Worm (Caenorhabditis elegans) whole organism, late embryonic: ENCODE results near the gene C33D9.10.

Experiments
- F13H6.1 ChIP-seq: sonication (generic microtip); optimal IDR thresholded peaks from 2 replicates; lab custom pipeline; 2016; ENCODE audit warnings: missing genetic modification characterization, missing compliant biosample characterization
- K09A11.1 ChIP-seq: sonication (generic microtip); optimal IDR thresholded peaks from 2 replicates; lab custom pipeline; 2017; ENCODE audit warnings: antibody characterized with exemption, mild to moderate bottlenecking, missing genetic modification characterization, missing compliant biosample characterization; ENCODE audit not compliant: insufficient read depth
- ceh-18 ChIP-seq: sonication (generic microtip); optimal IDR thresholded peaks from 2 replicates; lab custom pipeline; 2016; ENCODE audit warnings: missing genetic modification characterization, missing compliant biosample characterization
- ceh-34 ChIP-seq: sonication (generic microtip); optimal IDR thresholded peaks from 2 replicates; lab custom pipeline; 2016; ENCODE audit warnings: mild to moderate bottlenecking, missing genetic modification characterization, missing compliant biosample characterization
- ceh-6 ChIP-seq: fragments of 200-800 bp; sonication (Bioruptor generic); optimal IDR thresholded peaks from 2 replicates; lab custom pipeline; 2018; ENCODE audit warnings: mild to moderate bottlenecking, missing genetic modification characterization, missing compliant biosample characterization
- dve-1 ChIP-seq: sonication (generic microtip); optimal IDR thresholded peaks from 2 replicates; lab custom pipeline; 2017; ENCODE audit warnings: antibody characterized with exemption, mild to moderate bottlenecking, missing genetic modification characterization, missing compliant biosample characterization
- elt-2 ChIP-seq: sonication (generic microtip); optimal IDR thresholded peaks from 2 replicates; lab custom pipeline; 2016; ENCODE audit warnings: missing genetic modification reagents, missing genetic modification characterization, missing compliant biosample characterization
- fkh-10 ChIP-seq: fragments of 150-350 bp; optimal IDR thresholded peaks from 2 replicates; lab custom pipeline; 2014; ENCODE audit warnings: missing biosample characterization, missing genetic modification reagents, missing genetic modification characterization
- hlh-15 ChIP-seq: sonication (generic microtip); optimal IDR thresholded peaks from 2 replicates; lab custom pipeline; 2016; ENCODE audit warnings: missing genetic modification characterization, missing compliant biosample characterization
- sox-2 ChIP-seq: fragments of 200-800 bp; sonication (Bioruptor generic); IDR thresholded peaks from 2 replicates; pipeline ENCODE4 v1.3.6; 2022; ENCODE audit warnings: missing genetic modification reagents, missing genetic modification characterization, missing compliant biosample characterization
- sox-4 ChIP-seq: sonication (generic microtip); optimal IDR thresholded peaks from 2 replicates; lab custom pipeline; 2017; ENCODE audit warnings: mild to moderate bottlenecking, missing genetic modification characterization, inconsistent platforms, missing compliant biosample characterization
- unc-55 ChIP-seq: sonication (generic microtip); optimal IDR thresholded peaks from 2 replicates; lab custom pipeline; 2017; ENCODE audit warnings: missing biosample characterization, missing genetic modification reagents, missing genetic modification characterization
- ztf-16 ChIP-seq: sonication (generic microtip); optimal IDR thresholded peaks from 2 replicates; lab custom pipeline; 2017; ENCODE audit warnings: missing genetic modification characterization, missing compliant biosample characterization

ce11 chrIV:8820041-8820440 is 32.1 kb upstream of the C33D9.10 start, which contains the start of gene T28C6.3:
- TF ChIP-seq F13H6.1 (tag; lab: Kevin White, UChicago) (no peak), hlh-15 (tag; lab: Kevin White, UChicago) (no peak), K09A11.1 (tag; lab: Kevin White, UChicago) (no peak), sox-4 (no peak), dve-1 (tag; lab: Kevin White, UChicago) (no peak), ceh-18 (tag; lab: Kevin White, UChicago) (no peak), ztf-16 (tag; lab: Kevin White, UChicago) (no peak), elt-2 (tag; lab: Kevin White, UChicago) (no peak), ceh-34 (no peak), fkh-10 (no peak), ceh-6 (no peak), sox-2 (GFP tag; lab: Robert Waterston, UW) (no peak), unc-55 (GFP tag; lab: Kevin White, UChicago) (no peak)
